Fruit fly (Drosophila melanogaster) whole organism, embryonic: Measurements from ENCODE around the gene CG10345.

Source experiments
- BEAF-32 ChIP-seq: fragments of 200-800 bp; sonication (Bioruptor generic); optimal IDR thresholded peaks from 3 replicates; lab custom pipeline; 2017; ENCODE audit warnings: missing biosample characterization, missing genetic modification characterization, mild to moderate bottlenecking, moderate library complexity, missing genetic modification reagents
- Bgb ChIP-seq: fragments of 200-800 bp; sonication (Bioruptor generic); IDR thresholded peaks from 2 replicates; pipeline ENCODE4 v1.3.6; 2022; ENCODE audit warnings: missing biosample characterization, missing genetic modification characterization; ENCODE audit not compliant: partially characterized antibody
- CG10267 ChIP-seq: fragments of 200-800 bp; sonication (Bioruptor generic); optimal IDR thresholded peaks from 2 replicates; lab custom pipeline; 2018; ENCODE audit warnings: missing biosample characterization, mild to moderate bottlenecking, missing genetic modification characterization, moderate library complexity
- CG12769 ChIP-seq: fragments of 200-800 bp; sonication (Bioruptor generic); optimal IDR thresholded peaks from 2 replicates; lab custom pipeline; 2019; ENCODE audit warnings: missing biosample characterization, mild to moderate bottlenecking, missing genetic modification characterization, moderate library complexity
- CG14710 ChIP-seq: fragments of 200-800 bp; sonication (Bioruptor generic); optimal IDR thresholded peaks from 3 replicates; lab custom pipeline; 2019; ENCODE audit warnings: missing biosample characterization, mild to moderate bottlenecking, missing genetic modification characterization, moderate library complexity
- CG14860 ChIP-seq: fragments of 200-800 bp; sonication (Bioruptor generic); IDR thresholded peaks from 3 replicates; pipeline ENCODE4 v1.3.6; 2022; ENCODE audit warnings: missing biosample characterization, missing genetic modification characterization; ENCODE audit not compliant: partially characterized antibody
- CG15011 ChIP-seq: fragments of 200-800 bp; sonication (Bioruptor generic); optimal IDR thresholded peaks from 3 replicates; lab custom pipeline; 2018; ENCODE audit warnings: missing biosample characterization, mild to moderate bottlenecking, missing genetic modification characterization
- CG1603 ChIP-seq: fragments of 200-800 bp; sonication (Bioruptor generic); optimal IDR thresholded peaks from 2 replicates; lab custom pipeline; 2019; ENCODE audit warnings: missing biosample characterization, mild to moderate bottlenecking, missing genetic modification characterization, moderate library complexity
- CG17359 ChIP-seq: fragments of 200-800 bp; sonication (Bioruptor generic); optimal IDR thresholded peaks from 3 replicates; lab custom pipeline; 2018; ENCODE audit warnings: missing biosample characterization, mild to moderate bottlenecking, missing genetic modification characterization, moderate library complexity
- CG18262 ChIP-seq: fragments of 200-800 bp; optimal IDR thresholded peaks from 3 replicates; lab custom pipeline; 2019; ENCODE audit warnings: missing biosample characterization, mild to moderate bottlenecking, missing genetic modification characterization, moderate library complexity
- CG2129 ChIP-seq: fragments of 200-800 bp; sonication (Bioruptor generic); IDR thresholded peaks from 2 replicates; pipeline ENCODE4 v1.3.6; 2022; ENCODE audit warnings: missing biosample characterization, missing genetic modification characterization; ENCODE audit not compliant: partially characterized antibody
- CG30020 ChIP-seq: fragments of 200-800 bp; optimal IDR thresholded peaks from 2 replicates; lab custom pipeline; 2019; ENCODE audit warnings: missing biosample characterization, mild to moderate bottlenecking, missing genetic modification characterization, moderate library complexity
- CG34224 ChIP-seq: fragments of 200-800 bp; sonication (Bioruptor generic); IDR thresholded peaks from 3 replicates; pipeline ENCODE4 v1.3.6; 2022; ENCODE audit warnings: missing biosample characterization, missing genetic modification characterization; ENCODE audit not compliant: partially characterized antibody
- CG3838 ChIP-seq: fragments of 200-800 bp; sonication (Bioruptor generic); optimal IDR thresholded peaks from 3 replicates; lab custom pipeline; 2016; ENCODE audit warnings: missing biosample characterization, missing genetic modification characterization
- CG6791 ChIP-seq: fragments of 200-800 bp; sonication (Bioruptor generic); IDR thresholded peaks from 3 replicates; pipeline ENCODE4 v1.3.6; 2022; ENCODE audit warnings: missing biosample characterization, missing genetic modification characterization; ENCODE audit not compliant: partially characterized antibody
- CG7963 ChIP-seq: fragments of 200-800 bp; sonication (Bioruptor generic); IDR thresholded peaks from 3 replicates; pipeline ENCODE4 v1.3.6; 2022; ENCODE audit warnings: missing biosample characterization, missing genetic modification characterization; ENCODE audit not compliant: partially characterized antibody
- Doc2 ChIP-seq: fragments of 200-800 bp; sonication (Bioruptor generic); IDR thresholded peaks from 2 replicates; pipeline ENCODE4 v1.3.6; 2022; ENCODE audit warnings: missing biosample characterization, missing genetic modification characterization
- Doc3 ChIP-seq: fragments of 200-800 bp; sonication (Bioruptor generic); IDR thresholded peaks from 3 replicates; pipeline ENCODE4 v1.3.6; 2022; ENCODE audit warnings: missing biosample characterization, missing genetic modification characterization; ENCODE audit not compliant: partially characterized antibody
- Dp ChIP-seq: fragments of 200-800 bp; sonication (Bioruptor generic); optimal IDR thresholded peaks from 2 replicates; lab custom pipeline; 2018; ENCODE audit warnings: missing biosample characterization, mild to moderate bottlenecking, missing genetic modification characterization, moderate library complexity
- Dref ChIP-seq: fragments of 200-800 bp; sonication (Bioruptor generic); IDR thresholded peaks from 2 replicates; pipeline ENCODE4 v1.3.6; 2022; ENCODE audit warnings: missing biosample characterization, missing genetic modification characterization
- Ets97D ChIP-seq: fragments of 200-800 bp; sonication (Bioruptor generic); optimal IDR thresholded peaks from 3 replicates; lab custom pipeline; 2016; ENCODE audit warnings: missing biosample characterization, missing genetic modification characterization
- GATAe ChIP-seq: fragments of 200-800 bp; sonication (Bioruptor generic); conservative IDR thresholded peaks from 2 replicates; pipeline ENCODE4 v1.3.6; 2022; ENCODE audit warnings: missing biosample characterization, missing genetic modification characterization
- HLH3B ChIP-seq: fragments of 200-800 bp; sonication (Bioruptor generic); IDR thresholded peaks from 2 replicates; pipeline ENCODE4 v1.3.6; 2022; ENCODE audit warnings: missing biosample characterization, missing genetic modification characterization
- HLH4C ChIP-seq: fragments of 200-800 bp; sonication (Bioruptor generic); IDR thresholded peaks from 3 replicates; pipeline ENCODE4 v1.3.6; 2022; ENCODE audit warnings: missing biosample characterization, missing genetic modification characterization; ENCODE audit not compliant: partially characterized antibody
- MBD-R2 ChIP-seq: fragments of 200-800 bp; sonication (Bioruptor generic); IDR thresholded peaks from 2 replicates; pipeline ENCODE4 v1.3.6; 2022; ENCODE audit warnings: missing biosample characterization, missing genetic modification characterization
- Med ChIP-seq: fragments of 200-800 bp; sonication (Bioruptor generic); peaks from one replicate; lab custom pipeline; 2016; ENCODE audit warnings: missing biosample characterization, missing genetic modification characterization, mild to moderate bottlenecking, inconsistent platforms, moderate library complexity
- Myb ChIP-seq: fragments of 200-800 bp; sonication (Bioruptor generic); optimal IDR thresholded peaks from 2 replicates; lab custom pipeline; 2016; ENCODE audit warnings: missing biosample characterization, missing genetic modification characterization
- Opbp ChIP-seq: fragments of 200-800 bp; sonication (Bioruptor generic); IDR thresholded peaks from 3 replicates; pipeline ENCODE4 v1.3.6; 2022; ENCODE audit warnings: missing biosample characterization, missing genetic modification characterization; ENCODE audit not compliant: partially characterized antibody
- Pdp1 ChIP-seq, 2 experiments: fragments of 200-800 bp; sonication (Bioruptor generic); optimal IDR thresholded peaks; 3 replicates each; lab custom pipeline; 2016; ENCODE audit warnings: missing biosample characterization in 2 of 2, missing genetic modification characterization in 2 of 2, mild to moderate bottlenecking in 1 of 2, moderate library complexity in 1 of 2
- Poxn ChIP-seq: fragments of 200-800 bp; sonication (Bioruptor generic); IDR thresholded peaks from 2 replicates; pipeline ENCODE4 v1.3.6; 2022; ENCODE audit warnings: missing biosample characterization, missing genetic modification characterization
- Scr ChIP-seq: fragments of 200-800 bp; sonication (Bioruptor generic); IDR thresholded peaks from 2 replicates; pipeline ENCODE4 v1.3.6; 2022; ENCODE audit warnings: missing biosample characterization, missing genetic modification characterization; ENCODE audit not compliant: partially characterized antibody
- Sry-δ ChIP-seq: fragments of 200-800 bp; sonication (Bioruptor generic); optimal IDR thresholded peaks from 2 replicates; lab custom pipeline; 2016; ENCODE audit warnings: missing biosample characterization, missing genetic modification characterization
- amos ChIP-seq: fragments of 200-800 bp; sonication (Bioruptor generic); IDR thresholded peaks from 2 replicates; pipeline ENCODE4 v1.3.6; 2022; ENCODE audit warnings: missing biosample characterization, missing genetic modification characterization; ENCODE audit not compliant: partially characterized antibody
- ato ChIP-seq: fragments of 200-800 bp; sonication (Bioruptor generic); IDR thresholded peaks from 2 replicates; pipeline ENCODE4 v1.3.6; 2022; ENCODE audit warnings: missing biosample characterization, missing genetic modification characterization; ENCODE audit not compliant: partially characterized antibody
- cas ChIP-seq: fragments of 200-800 bp; sonication (Bioruptor generic); IDR thresholded peaks from 2 replicates; pipeline ENCODE4 v1.3.6; 2022; ENCODE audit warnings: missing biosample characterization, missing genetic modification characterization
- crp ChIP-seq, 2 experiments: fragments of 200-800 bp; sonication (Bioruptor generic); optimal IDR thresholded peaks; 2 replicates in 1 of 2; 3 replicates in 1 of 2; lab custom pipeline; 2017; ENCODE audit warnings: missing biosample characterization in 2 of 2, missing genetic modification characterization in 2 of 2, mild to moderate bottlenecking in 1 of 2, moderate library complexity in 1 of 2
- knrl ChIP-seq: fragments of 200-800 bp; sonication (Bioruptor generic); IDR thresholded peaks from 3 replicates; pipeline ENCODE4 v1.3.6; 2022; ENCODE audit warnings: missing biosample characterization, missing genetic modification characterization; ENCODE audit not compliant: partially characterized antibody
- nerfin-2 ChIP-seq: fragments of 200-800 bp; sonication (Bioruptor generic); IDR thresholded peaks from 2 replicates; pipeline ENCODE4 v1.3.6; 2022; ENCODE audit warnings: missing biosample characterization, missing genetic modification characterization; ENCODE audit not compliant: partially characterized antibody
- pzg ChIP-seq: fragments of 200-800 bp; sonication (Bioruptor generic); optimal IDR thresholded peaks from 3 replicates; lab custom pipeline; 2018; ENCODE audit warnings: missing biosample characterization, mild to moderate bottlenecking, missing genetic modification characterization, moderate library complexity
- sna ChIP-seq: fragments of 200-800 bp; sonication (Bioruptor generic); IDR thresholded peaks from 2 replicates; pipeline ENCODE4 v1.3.6; 2022; ENCODE audit warnings: missing biosample characterization, missing genetic modification characterization; ENCODE audit not compliant: partially characterized antibody
- sob ChIP-seq: fragments of 200-800 bp; sonication (Bioruptor generic); IDR thresholded peaks from 2 replicates; pipeline ENCODE4 v1.3.6; 2022; ENCODE audit warnings: missing biosample characterization, missing genetic modification characterization
- ssp ChIP-seq: fragments of 200-800 bp; sonication (Bioruptor generic); IDR thresholded peaks from 2 replicates; pipeline ENCODE4 v1.3.6; 2022; ENCODE audit warnings: missing biosample characterization, missing genetic modification characterization
- stwl ChIP-seq: fragments of 200-800 bp; sonication (Bioruptor generic); optimal IDR thresholded peaks from 3 replicates; lab custom pipeline; 2018; ENCODE audit warnings: missing biosample characterization, mild to moderate bottlenecking, missing genetic modification characterization, moderate library complexity
- trem ChIP-seq: fragments of 200-800 bp; optimal IDR thresholded peaks from 3 replicates; lab custom pipeline; 2019; ENCODE audit warnings: missing biosample characterization, mild to moderate bottlenecking, missing genetic modification characterization, moderate library complexity
- vnd ChIP-seq: fragments of 200-800 bp; sonication (Bioruptor generic); IDR thresholded peaks from 3 replicates; pipeline ENCODE4 v1.3.6; 2022; ENCODE audit warnings: missing biosample characterization, missing genetic modification characterization; ENCODE audit not compliant: partially characterized antibody

Gene CG10345

dm6 chr3R:16652091-16652490, 47.4 kb upstream of the CG10345 start, which contains the start of gene CG14907 (continued):
- no peak for TF ChIP-seq CG18262 (tag; lab: Kevin White, UChicago)
- TF ChIP-seq Poxn (GFP tag; lab: Robert Waterston, UW), result no peak
- TF ChIP-seq Doc2 (GFP tag; lab: Robert Waterston, UW), result no peak
- TF ChIP-seq CG3838 (GFP tag; lab: Kevin White, UChicago), result no peak
- TF ChIP-seq Med (GFP tag; lab: Kevin White, UChicago), result peak; percentile 80
- peak in 1 of 2 experiments; percentile 93 for TF ChIP-seq Pdp1 (GFP tag; optimal IDR thresholded peaks at IDR 0.05; lab: Kevin White, UChicago)

- TF ChIP-seq CG15011 (GFP tag; lab: Kevin White, UChicago) (no peak), CG30020 (peak; percentile 6), Sry-δ (GFP tag; lab: Kevin White, UChicago) (peak; percentile 62), Ets97D (GFP tag; lab: Kevin White, UChicago) (peak; percentile 47), HLH4C (GFP tag; lab: Robert Waterston, UW) (peak; percentile 74), amos (peak; percentile 67; the same call in 1 of the 2 replicates), Opbp (GFP tag; lab: Robert Waterston, UW) (peak; percentile 58; the same call in 2 of the 3 replicates), ssp (GFP tag; lab: Robert Waterston, UW) (no peak), knrl (GFP tag; lab: Robert Waterston, UW) (peak; percentile 51; the same call in 2 of the 3 replicates), sna (GFP tag; lab: Robert Waterston, UW) (peak; percentile 47), GATAe (GFP tag; lab: Robert Waterston, UW) (no peak), crp (GFP tag; optimal IDR thresholded peaks at IDR 0.05; lab: Kevin White, UChicago) (peak in 1 of 2 experiments; percentile 65), BEAF-32 (GFP tag; lab: Kevin White, UChicago) (peak; percentile 73), vnd (GFP tag; lab: Robert Waterston, UW) (peak; percentile 54; the same call in 1 of the 3 replicates), pzg (GFP tag; lab: Kevin White, UChicago) (peak; percentile 50), CG2129 (GFP tag; lab: Robert Waterston, UW) (0 out of 2 replicates have a peak, but pooled peaks have one; percentile 24), sob (GFP tag; lab: Robert Waterston, UW) (no peak), CG17359 (tag; lab: Kevin White, UChicago) (no peak), stwl (tag; lab: Kevin White, UChicago) (peak; percentile 84), nerfin-2 (GFP tag; lab: Robert Waterston, UW) (peak; percentile 28; the same call in 1 of the 2 replicates), trem (tag; lab: Kevin White, UChicago) (peak; percentile 16), HLH3B (no peak), CG14710 (tag; lab: Kevin White, UChicago) (peak; percentile 21), Dp (GFP tag; lab: Kevin White, UChicago) (peak; percentile 86), cas (GFP tag; lab: Robert Waterston, UW) (no peak), CG10267 (peak; percentile 4), CG34224 (GFP tag; lab: Robert Waterston, UW) (peak; percentile 77), CG14860 (GFP tag; lab: Robert Waterston, UW) (peak; percentile 51; the same call in 1 of the 3 replicates), Doc3 (GFP tag; lab: Robert Waterston, UW) (peak; percentile 63; the same call in 2 of the 3 replicates), CG7963 (GFP tag; lab: Robert Waterston, UW) (peak; percentile 63; the same call in 2 of the 3 replicates), MBD-R2 (GFP tag; lab: Robert Waterston, UW) (peak; percentile 62), Myb (GFP tag; lab: Kevin White, UChicago) (peak; percentile 24), Bgb (GFP tag; lab: Robert Waterston, UW) (peak; percentile 67), ato (GFP tag; lab: Robert Waterston, UW) (peak; percentile 53; the same call in 1 of the 2 replicates), CG6791 (GFP tag; lab: Robert Waterston, UW) (peak; percentile 65; the same call in 2 of the 3 replicates), Scr (peak; percentile 68), Dref (GFP tag; lab: Robert Waterston, UW) (peak; percentile 83), CG1603 (tag; lab: Kevin White, UChicago) (peak; percentile 8), CG12769 (tag; lab: Kevin White, UChicago) (no peak)
Measured at dm6 chr3R:16650950-16651349, 46.3 kb upstream of the CG10345 start, which contains the start of gene Mettl4. Mettl4 (minus strand) TSS chr3R:16651157.
